Fruit fly (Drosophila melanogaster): ENCODE results near the gene CG31626.

CG31626 gene

DNA sequence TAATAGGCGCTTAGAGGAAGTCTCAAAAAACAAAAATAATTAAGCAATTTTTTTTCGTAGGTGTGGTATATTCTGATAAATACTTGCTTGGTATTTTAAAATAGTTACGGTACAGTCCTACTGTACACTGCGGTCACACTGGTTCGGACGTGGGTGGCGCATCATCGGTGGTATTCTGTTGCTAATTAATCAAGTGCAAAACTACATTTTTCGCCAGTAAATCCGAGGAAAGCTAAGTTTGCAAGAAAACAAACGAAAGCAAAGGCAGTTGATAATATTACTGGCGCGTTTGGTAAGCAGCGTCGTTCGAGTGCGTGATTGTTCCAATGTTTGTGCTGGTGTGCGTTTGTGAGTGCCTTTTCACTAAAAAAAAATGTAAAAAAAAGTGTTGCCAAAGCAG lies 26.3 kb upstream of the CG31626 start, which contains the start of gene CG8671 (continued):
- TF ChIP-seq CG8290 (GFP tag; optimal IDR thresholded peaks at IDR 0.05) (peak; percentile 36), CG8290 (tag; optimal IDR thresholded peaks at IDR 0.05) (no peak), CG14441 (GFP tag; IDR thresholded peaks at IDR 0.05) (0 out of 2 replicates have a peak, but pooled peaks have one; percentile 12), CG1024 (GFP tag; IDR thresholded peaks at IDR 0.05) (0 out of 2 replicates have a peak, but pooled peaks have one; percentile 5), CG4707 (GFP tag; optimal IDR thresholded peaks at IDR 0.05) (no peak), nom (GFP tag; optimal IDR thresholded peaks at IDR 0.05) (peak; percentile 14), CG14710 (tag; optimal IDR thresholded peaks at IDR 0.05) (peak; percentile 35), repo (GFP tag; optimal IDR thresholded peaks at IDR 0.05) (peak; percentile 29), cas (GFP tag; IDR thresholded peaks at IDR 0.05) (no peak), CG17328 (GFP tag; IDR thresholded peaks at IDR 0.05) (0 out of 2 replicates have a peak, but pooled peaks have one; percentile 16), CG2199 (GFP tag; IDR thresholded peaks at IDR 0.05) (0 out of 3 replicates have a peak, but pooled peaks have one; percentile 30), Usf (GFP tag; optimal IDR thresholded peaks at IDR 0.05) (no peak), Doc2 (GFP tag; IDR thresholded peaks at IDR 0.05) (no peak), ftz-f1 (GFP tag; optimal IDR thresholded peaks at IDR 0.05) (peak; percentile 28), CG8924 (tag; optimal IDR thresholded peaks at IDR 0.05) (peak; percentile 53), Stat92E (GFP tag; optimal IDR thresholded peaks at IDR 0.05) (no peak), B-H2 (GFP tag; optimal IDR thresholded peaks at IDR 0.05) (no peak), jumu (GFP tag; optimal IDR thresholded peaks at IDR 0.05) (no peak), rib (GFP tag; IDR thresholded peaks at IDR 0.05) (no peak), nerfin-1 (tag; optimal IDR thresholded peaks at IDR 0.05) (no peak), HLH4C (GFP tag; IDR thresholded peaks at IDR 0.05; ENCODE audit: partially characterized antibody) (no peak), sug (tag; optimal IDR thresholded peaks at IDR 0.05) (peak; percentile 29), sqz (GFP tag; optimal IDR thresholded peaks at IDR 0.05) (peak; percentile 85), ERR (GFP tag; optimal IDR thresholded peaks at IDR 0.05) (no peak), otp (GFP tag; IDR thresholded peaks at IDR 0.05) (no peak), Six4 (GFP tag; optimal IDR thresholded peaks at IDR 0.05) (no peak), phol (tag; optimal IDR thresholded peaks at IDR 0.05) (peak; percentile 2), CG4328 (GFP tag; optimal IDR thresholded peaks at IDR 0.05) (no peak), grn (GFP tag; optimal IDR thresholded peaks at IDR 0.05) (no peak), CTCF (GFP tag; optimal IDR thresholded peaks at IDR 0.05) (peak; percentile 0), CG12391 (tag; optimal IDR thresholded peaks at IDR 0.05) (peak; percentile 30), CG10267 (tag; optimal IDR thresholded peaks at IDR 0.05) (peak; percentile 36), trh (GFP tag; optimal IDR thresholded peaks at IDR 0.05) (no peak), MESR4 (GFP tag; optimal IDR thresholded peaks at IDR 0.05) (peak; percentile 85), CG12659 (GFP tag; optimal IDR thresholded peaks at IDR 0.05) (peak; percentile 66), cato (GFP tag; optimal IDR thresholded peaks at IDR 0.05; ENCODE audit: borderline replicate concordance) (no peak), usp (GFP tag; optimal IDR thresholded peaks at IDR 0.05) (no peak), Adf1 (GFP tag; IDR thresholded peaks at IDR 0.05) (no peak), Camta (GFP tag; optimal IDR thresholded peaks at IDR 0.05) (no peak), Vsx1 (GFP tag; optimal IDR thresholded peaks at IDR 0.05) (peak; percentile 53), CG4360 (GFP tag; IDR thresholded peaks at IDR 0.05) (no peak), CG30020 (tag; optimal IDR thresholded peaks at IDR 0.05) (peak; percentile 53), Nf-YA (GFP tag; IDR thresholded peaks at IDR 0.05) (no peak), CG4617 (GFP tag; optimal IDR thresholded peaks at IDR 0.05; ENCODE audit: borderline replicate concordance) (peak; percentile 83), CG17186 (GFP tag; optimal IDR thresholded peaks at IDR 0.05) (peak; percentile 1), gsb (GFP tag; IDR thresholded peaks at IDR 0.05) (no peak), tap (tag; optimal IDR thresholded peaks at IDR 0.05) (no peak), stwl (tag; optimal IDR thresholded peaks at IDR 0.05) (peak; percentile 84), trem (tag; optimal IDR thresholded peaks at IDR 0.05) (peak; percentile 34), Rfx (GFP tag; IDR thresholded peaks at IDR 0.05) (no peak; the same call in 1 of the 2 replicates), CG15601 (tag; optimal IDR thresholded peaks at IDR 0.05) (peak; percentile 7), grau (tag; optimal IDR thresholded peaks at IDR 0.05) (peak; percentile 40)

Data from whole organism, embryonic.